Worm (Caenorhabditis elegans) whole organism, young adult: Measurements from ENCODE around the gene C27D6.1.
A peak's percentile ranks its signal among the peaks of the same experiment; 100 is the strongest.

ENCODE experiments used
- B0261.1 ChIP-seq: sonication (generic microtip); optimal IDR thresholded peaks from 2 replicates; lab custom pipeline; 2016; ENCODE audit warnings: mild to moderate bottlenecking, missing genetic modification characterization, moderate library complexity, missing compliant biosample characterization
- C06A6.2 ChIP-seq: fragments of 200-800 bp; sonication (Bioruptor generic); conservative IDR thresholded peaks from 2 replicates; pipeline ENCODE4 v1.3.6; 2022; ENCODE audit warnings: missing genetic modification characterization, missing compliant biosample characterization
- D2030.7 ChIP-seq: fragments of 200-800 bp; sonication (Bioruptor generic); IDR thresholded peaks from 2 replicates; pipeline ENCODE4 v1.3.6; 2022; ENCODE audit warnings: missing genetic modification reagents, missing genetic modification characterization, missing compliant biosample characterization
- F23B12.7 ChIP-seq: sonication (generic microtip); optimal IDR thresholded peaks from 2 replicates; lab custom pipeline; 2017; ENCODE audit warnings: missing genetic modification characterization, mild to moderate bottlenecking, missing compliant biosample characterization, antibody characterized with exemption, moderate library complexity; ENCODE audit not compliant: insufficient read depth
- F52B5.7 ChIP-seq: sonication (generic microtip); optimal IDR thresholded peaks from 2 replicates; lab custom pipeline; 2016; ENCODE audit warnings: mild to moderate bottlenecking, missing genetic modification characterization, missing compliant biosample characterization
- F57A8.1 ChIP-seq: fragments of 200-800 bp; sonication (Bioruptor generic); optimal IDR thresholded peaks from 2 replicates; lab custom pipeline; 2018; ENCODE audit warnings: mild to moderate bottlenecking, missing genetic modification characterization, moderate library complexity, missing compliant biosample characterization
- F57C9.4 ChIP-seq: sonication (generic microtip); optimal IDR thresholded peaks from 2 replicates; lab custom pipeline; 2017; ENCODE audit warnings: mild to moderate bottlenecking, missing genetic modification characterization, missing compliant biosample characterization
- Y53G8AR.9 ChIP-seq: fragments of 200-800 bp; sonication (Bioruptor generic); conservative IDR thresholded peaks from 2 replicates; pipeline ENCODE4 v1.3.6; 2022; ENCODE audit warnings: missing genetic modification reagents, missing genetic modification characterization, missing compliant biosample characterization
- Y56A3A.18 ChIP-seq: fragments of 200-800 bp; sonication (Bioruptor generic); IDR thresholded peaks from 2 replicates; pipeline ENCODE4 v1.3.6; 2022; ENCODE audit warnings: missing genetic modification reagents, missing genetic modification characterization, missing compliant biosample characterization
- Y95B8A.8 ChIP-seq: fragments of 200-800 bp; sonication (Bioruptor generic); IDR thresholded peaks from 2 replicates; pipeline ENCODE4 v1.3.6; 2022; ENCODE audit warnings: missing genetic modification reagents, missing genetic modification characterization, missing compliant biosample characterization
- ZK185.1 ChIP-seq: sonication (generic microtip); optimal IDR thresholded peaks from 2 replicates; lab custom pipeline; 2016; ENCODE audit warnings: mild to moderate bottlenecking, missing genetic modification characterization, missing compliant biosample characterization; ENCODE audit not compliant: poor library complexity, severe bottlenecking
- aptf-2 ChIP-seq: fragments of 200-800 bp; sonication (Bioruptor generic); conservative IDR thresholded peaks from 2 replicates; pipeline ENCODE4 v1.3.6; 2022; ENCODE audit warnings: missing genetic modification reagents, missing genetic modification characterization, missing compliant biosample characterization
- athp-1 ChIP-seq: sonication (generic microtip); optimal IDR thresholded peaks from 2 replicates; lab custom pipeline; 2017; ENCODE audit warnings: mild to moderate bottlenecking, missing genetic modification characterization, missing compliant biosample characterization
- bed-1 ChIP-seq: fragments of 200-800 bp; sonication (Bioruptor generic); IDR thresholded peaks from 2 replicates; pipeline ENCODE4 v1.3.6; 2022; ENCODE audit warnings: missing genetic modification reagents, missing genetic modification characterization, missing compliant biosample characterization
- ccch-3 ChIP-seq: fragments of 200-800 bp; sonication (Bioruptor generic); optimal IDR thresholded peaks from 2 replicates; lab custom pipeline; 2018; ENCODE audit warnings: mild to moderate bottlenecking, missing genetic modification characterization, missing compliant biosample characterization
- ceh-40 ChIP-seq: fragments of 200-800 bp; sonication (Bioruptor generic); IDR thresholded peaks from 2 replicates; pipeline ENCODE4 v1.3.6; 2022; ENCODE audit warnings: missing genetic modification characterization, missing compliant biosample characterization
- chd-7 ChIP-seq: sonication (generic microtip); optimal IDR thresholded peaks from 2 replicates; lab custom pipeline; 2016; ENCODE audit warnings: mild to moderate bottlenecking, missing genetic modification characterization, moderate library complexity, missing compliant biosample characterization
- die-1 ChIP-seq: sonication (generic microtip); optimal IDR thresholded peaks from 2 replicates; lab custom pipeline; 2016; ENCODE audit warnings: missing genotype, mild to moderate bottlenecking, missing genetic modification characterization, missing compliant biosample characterization
- dpff-1 ChIP-seq: sonication (generic microtip); optimal IDR thresholded peaks from 2 replicates; lab custom pipeline; 2017; ENCODE audit warnings: mild to moderate bottlenecking, missing genetic modification characterization, missing compliant biosample characterization
- dpl-1 ChIP-seq: fragments of 150-350 bp; optimal IDR thresholded peaks from 2 replicates; lab custom pipeline; 2014; ENCODE audit warnings: missing biosample characterization, missing genetic modification reagents, missing genetic modification characterization
- egl-44 ChIP-seq: fragments of 200-800 bp; sonication (Bioruptor generic); IDR thresholded peaks from 2 replicates; pipeline ENCODE4 v1.3.6; 2022; ENCODE audit warnings: missing genetic modification reagents, missing genetic modification characterization, missing compliant biosample characterization
- ekl-4 ChIP-seq: fragments of 200-800 bp; sonication (Bioruptor generic); IDR thresholded peaks from 2 replicates; pipeline ENCODE4 v1.3.6; 2022; ENCODE audit warnings: missing genetic modification reagents, missing genetic modification characterization, missing compliant biosample characterization
- gei-17 ChIP-seq: fragments of 200-800 bp; sonication (Bioruptor generic); optimal IDR thresholded peaks from 2 replicates; lab custom pipeline; 2018; ENCODE audit warnings: mild to moderate bottlenecking, missing genetic modification characterization, missing compliant biosample characterization
- hlh-26 ChIP-seq: fragments of 200-800 bp; sonication (Bioruptor generic); conservative IDR thresholded peaks from 2 replicates; pipeline ENCODE4 v1.3.6; 2022; ENCODE audit warnings: missing genetic modification reagents, missing genetic modification characterization, missing compliant biosample characterization
- lin-26 ChIP-seq: fragments of 200-800 bp; sonication (Bioruptor generic); IDR thresholded peaks from 2 replicates; pipeline ENCODE4 v1.3.6; 2022; ENCODE audit warnings: missing genetic modification reagents, missing genetic modification characterization, missing compliant biosample characterization
- lin-54 ChIP-seq: fragments of 200-800 bp; sonication (Bioruptor generic); optimal IDR thresholded peaks from 2 replicates; lab custom pipeline; 2018; ENCODE audit warnings: mild to moderate bottlenecking, missing genetic modification characterization, missing compliant biosample characterization
- madf-10 ChIP-seq: sonication (generic microtip); optimal IDR thresholded peaks from 2 replicates; lab custom pipeline; 2016; ENCODE audit warnings: mild to moderate bottlenecking, missing genetic modification characterization, missing compliant biosample characterization
- madf-3 ChIP-seq: fragments of 200-800 bp; sonication (Bioruptor generic); IDR thresholded peaks from 2 replicates; pipeline ENCODE4 v1.3.6; 2022; ENCODE audit warnings: missing genetic modification reagents, missing genetic modification characterization, missing compliant biosample characterization
- madf-6 ChIP-seq: fragments of 200-800 bp; sonication (Bioruptor generic); IDR thresholded peaks from 2 replicates; pipeline ENCODE4 v1.3.6; 2022; ENCODE audit warnings: missing genetic modification reagents, missing genetic modification characterization, missing compliant biosample characterization
- nhr-120 ChIP-seq: fragments of 200-800 bp; sonication (Bioruptor generic); IDR thresholded peaks from 2 replicates; pipeline ENCODE4 v1.3.6; 2022; ENCODE audit warnings: missing genetic modification characterization, missing compliant biosample characterization
- nhr-90 ChIP-seq: sonication (generic microtip); optimal IDR thresholded peaks from 2 replicates; lab custom pipeline; 2016; ENCODE audit warnings: missing genotype, mild to moderate bottlenecking, missing genetic modification characterization, missing compliant biosample characterization
- pbrm-1 ChIP-seq: fragments of 200-800 bp; sonication (Bioruptor generic); IDR thresholded peaks from 2 replicates; pipeline ENCODE4 v1.3.6; 2022; ENCODE audit warnings: missing genetic modification reagents, missing genetic modification characterization, missing compliant biosample characterization
- rcor-1 ChIP-seq: fragments of 200-800 bp; sonication (Bioruptor generic); IDR thresholded peaks from 2 replicates; pipeline ENCODE4 v1.3.6; 2022; ENCODE audit warnings: missing genetic modification reagents, missing genetic modification characterization, missing compliant biosample characterization
- rec-8 ChIP-seq, 2 experiments: sonication (generic microtip); optimal IDR thresholded peaks; 2 replicates each; lab custom pipeline; 2016; ENCODE audit warnings: mild to moderate bottlenecking in 2 of 2, missing genetic modification characterization in 2 of 2, missing genetic modification reagents in 2 of 2, missing genotype in 2 of 2, missing biosample characterization in 1 of 2, missing compliant biosample characterization in 1 of 2, moderate library complexity in 1 of 2
- repo-1 ChIP-seq: sonication (generic microtip); optimal IDR thresholded peaks from 2 replicates; lab custom pipeline; 2017; ENCODE audit warnings: mild to moderate bottlenecking, missing genetic modification characterization, missing compliant biosample characterization
- rpc-1 ChIP-seq, 2 experiments: fragments of 150-350 bp in 1 of 2; sonication (generic microtip) in 1 of 2; optimal IDR thresholded peaks; 2 replicates each; lab custom pipeline; 2014 to 2018; ENCODE audit warnings: missing biosample characterization in 1 of 2, missing genetic modification characterization in 1 of 2, missing genetic modification reagents in 1 of 2, missing genotype in 1 of 2
- sea-2 ChIP-seq: fragments of 200-800 bp; sonication (Bioruptor generic); IDR thresholded peaks from 2 replicates; pipeline ENCODE4 v1.3.6; 2022; ENCODE audit warnings: missing genetic modification characterization, missing compliant biosample characterization
- somi-1 ChIP-seq: fragments of 200-800 bp; sonication (Bioruptor generic); optimal IDR thresholded peaks from 2 replicates; lab custom pipeline; 2018; ENCODE audit warnings: mild to moderate bottlenecking, missing genetic modification characterization, missing compliant biosample characterization
- sptf-2 ChIP-seq: fragments of 200-800 bp; sonication (Bioruptor generic); optimal IDR thresholded peaks from 2 replicates; lab custom pipeline; 2018; ENCODE audit warnings: mild to moderate bottlenecking, missing genetic modification characterization, missing compliant biosample characterization
- tbx-9 ChIP-seq: sonication (generic microtip); optimal IDR thresholded peaks from 2 replicates; lab custom pipeline; 2016; ENCODE audit warnings: borderline replicate concordance, missing genetic modification characterization, inconsistent platforms, missing compliant biosample characterization
- tlf-1 ChIP-seq: fragments of 200-800 bp; sonication (Bioruptor generic); optimal IDR thresholded peaks from 2 replicates; lab custom pipeline; 2018; ENCODE audit warnings: mild to moderate bottlenecking, missing genetic modification characterization, missing compliant biosample characterization
- unc-62 ChIP-seq: fragments of 150-350 bp; optimal IDR thresholded peaks from 2 replicates; lab custom pipeline; 2014; ENCODE audit warnings: missing biosample characterization, missing genetic modification reagents, missing genetic modification characterization
- zim-3 ChIP-seq: sonication (generic microtip); optimal IDR thresholded peaks from 2 replicates; lab custom pipeline; 2017; ENCODE audit warnings: mild to moderate bottlenecking, missing genetic modification characterization, moderate library complexity, missing compliant biosample characterization
- ztf-25 ChIP-seq: fragments of 200-800 bp; sonication (Bioruptor generic); IDR thresholded peaks from 2 replicates; pipeline ENCODE4 v1.3.6; 2022; ENCODE audit warnings: missing genetic modification reagents, missing genetic modification characterization, missing compliant biosample characterization
- ztf-28 ChIP-seq: fragments of 200-800 bp; sonication (Bioruptor generic); IDR thresholded peaks from 2 replicates; pipeline ENCODE4 v1.3.6; 2022; ENCODE audit warnings: missing genetic modification reagents, missing genetic modification characterization, missing compliant biosample characterization
- ztf-3 ChIP-seq: fragments of 200-800 bp; sonication (Bioruptor generic); optimal IDR thresholded peaks from 2 replicates; lab custom pipeline; 2018; ENCODE audit warnings: mild to moderate bottlenecking, missing genetic modification characterization, missing compliant biosample characterization
- ztf-6 ChIP-seq: fragments of 200-800 bp; sonication (Bioruptor generic); IDR thresholded peaks from 2 replicates; pipeline ENCODE4 v1.3.6; 2022; ENCODE audit warnings: missing genetic modification reagents, missing genetic modification characterization, missing compliant biosample characterization

C27D6.1 gene

DNA sequence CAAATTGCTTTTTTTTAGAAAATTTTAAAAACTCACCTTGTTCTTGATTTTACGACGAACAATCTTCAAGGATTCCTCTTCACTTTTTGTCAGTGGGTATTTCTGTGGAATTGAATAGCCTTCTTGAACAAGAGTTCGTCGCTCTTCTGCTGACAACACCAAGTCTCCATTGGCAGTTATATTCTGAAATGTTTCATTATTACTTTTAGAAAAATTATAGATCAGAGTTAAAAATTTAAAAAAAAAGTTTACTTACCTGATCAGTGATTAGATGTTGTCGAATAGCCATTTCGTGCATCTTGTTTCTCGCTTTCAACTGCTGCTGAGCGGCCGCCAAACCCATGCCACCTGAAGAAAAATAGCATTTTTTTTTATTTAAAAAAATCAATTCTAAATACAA, 7.7 kb downstream of the C27D6.1 start:
- TF ChIP-seq ztf-25 (GFP tag; lab: Robert Waterston, UW) (no peak), ekl-4 (GFP tag; lab: Robert Waterston, UW) (0 out of 2 replicates have a peak, but pooled peaks have one; percentile 13), madf-10 (no peak)

DNA sequence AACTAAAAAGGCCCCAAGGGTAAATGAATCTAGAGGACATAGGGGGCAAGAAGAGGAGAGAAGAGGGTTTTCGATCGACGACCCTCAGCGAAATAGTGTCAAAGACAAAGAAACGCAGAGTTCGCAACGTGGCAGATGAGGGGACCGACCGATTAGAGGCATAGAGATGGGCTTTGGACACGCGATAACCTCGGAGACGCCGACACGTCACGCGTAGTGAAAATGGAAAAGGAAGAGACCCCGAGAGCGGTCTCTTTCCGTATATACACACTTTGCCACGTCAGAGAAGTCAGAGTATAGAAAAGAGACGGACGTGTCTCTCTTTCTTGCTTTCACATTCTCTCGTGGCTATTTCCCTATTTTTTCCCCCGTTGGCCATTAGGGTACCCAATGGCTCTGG, 8.9 kb downstream of the C27D6.1 start:
- TF ChIP-seq pbrm-1 (GFP tag; lab: Robert Waterston, UW) (0 out of 2 replicates have a peak, but pooled peaks have one; percentile 34), ZK185.1 (tag; lab: Kevin White, UChicago) (peak; percentile 47), athp-1 (tag; lab: Kevin White, UChicago) (no peak), ztf-3 (GFP tag; lab: Kevin White, UChicago) (peak; percentile 42), repo-1 (peak; percentile 55), sptf-2 (GFP tag; lab: Kevin White, UChicago) (no peak), die-1 (peak; percentile 46), unc-62 (GFP tag; lab: Kevin White, UChicago) (peak; percentile 31), egl-44 (GFP tag; lab: Robert Waterston, UW) (0 out of 2 replicates have a peak, but pooled peaks have one; percentile 61), F57C9.4 (no peak), B0261.1 (tag; lab: Kevin White, UChicago) (no peak), ceh-40 (GFP tag; lab: Robert Waterston, UW) (no peak), dpff-1 (no peak), lin-26 (GFP tag; lab: Robert Waterston, UW) (peak; percentile 58; the same call in 1 of the 2 replicates), dpl-1 (no peak), aptf-2 (GFP tag; lab: Robert Waterston, UW) (no peak), somi-1 (GFP tag; lab: Kevin White, UChicago) (peak; percentile 64), Y95B8A.8 (GFP tag; lab: Robert Waterston, UW) (no peak), rcor-1 (GFP tag; lab: Robert Waterston, UW) (no peak; the same call in 1 of the 2 replicates), nhr-90 (tag; lab: Kevin White, UChicago) (peak; percentile 16), chd-7 (tag; lab: Kevin White, UChicago) (peak; percentile 70), F52B5.7 (tag; lab: Kevin White, UChicago) (peak; percentile 32), Y56A3A.18 (GFP tag; lab: Robert Waterston, UW) (no peak), ccch-3 (GFP tag; lab: Kevin White, UChicago) (no peak), hlh-26 (GFP tag; lab: Robert Waterston, UW) (no peak), F57A8.1 (GFP tag; lab: Kevin White, UChicago) (no peak), bed-1 (GFP tag; lab: Robert Waterston, UW) (no peak), tlf-1 (GFP tag; lab: Kevin White, UChicago) (no peak), madf-6 (GFP tag; lab: Robert Waterston, UW) (no peak), zim-3 (tag; lab: Kevin White, UChicago) (no peak), ztf-6 (GFP tag; lab: Robert Waterston, UW) (no peak), rpc-1 (optimal IDR thresholded peaks at IDR 0.05; lab: Kevin White, UChicago) (no peak), rpc-1 (tag; optimal IDR thresholded peaks at IDR 0.05; lab: Kevin White, UChicago) (no peak), D2030.7 (GFP tag; lab: Robert Waterston, UW) (no peak), ztf-28 (no peak), Y53G8AR.9 (GFP tag; lab: Robert Waterston, UW) (0 out of 2 replicates have a peak, but pooled peaks have one; percentile 36), lin-54 (GFP tag; lab: Kevin White, UChicago) (peak; percentile 2), ztf-25 (GFP tag; lab: Robert Waterston, UW) (no peak), C06A6.2 (GFP tag; lab: Robert Waterston, UW) (no peak), nhr-120 (no peak), tbx-9 (no peak), madf-3 (GFP tag; lab: Robert Waterston, UW) (no peak), rec-8 (tag; optimal IDR thresholded peaks at IDR 0.05; lab: Kevin White, UChicago) (no peak), sea-2 (GFP tag; lab: Robert Waterston, UW) (no peak), F23B12.7 (tag; lab: Kevin White, UChicago) (no peak), gei-17 (peak; percentile 28)
